Fruit fly (Drosophila melanogaster) whole organism, embryonic: ENCODE results near the gene Fst.

Source experiments
- B-H2 ChIP-seq: fragments of 200-800 bp; sonication (Bioruptor generic); optimal IDR thresholded peaks from 2 replicates; lab custom pipeline; 2018; ENCODE audit warnings: missing biosample characterization, mild to moderate bottlenecking, missing genetic modification characterization
- CG10462 ChIP-seq: fragments of 200-800 bp; sonication (Bioruptor generic); optimal IDR thresholded peaks from 2 replicates; lab custom pipeline; 2016; ENCODE audit warnings: missing biosample characterization, missing genetic modification characterization
- CG12071 ChIP-seq: fragments of 200-800 bp; sonication (Bioruptor generic); optimal IDR thresholded peaks from 3 replicates; lab custom pipeline; 2018; ENCODE audit warnings: missing biosample characterization, mild to moderate bottlenecking, missing genetic modification characterization
- CG13296 ChIP-seq: fragments of 200-800 bp; sonication (Bioruptor generic); optimal IDR thresholded peaks from 3 replicates; lab custom pipeline; 2018; ENCODE audit warnings: missing biosample characterization, mild to moderate bottlenecking, missing genetic modification characterization
- CG13775 ChIP-seq: fragments of 200-800 bp; sonication (Bioruptor generic); optimal IDR thresholded peaks from 3 replicates; lab custom pipeline; 2017; ENCODE audit warnings: missing biosample characterization, mild to moderate bottlenecking, missing genetic modification characterization
- CG14014 ChIP-seq: fragments of 200-800 bp; sonication (Bioruptor generic); IDR thresholded peaks from 2 replicates; pipeline ENCODE4 v1.3.6; 2022; ENCODE audit warnings: missing biosample characterization, missing genetic modification characterization
- CG16863 ChIP-seq: fragments of 200-800 bp; sonication (Bioruptor generic); optimal IDR thresholded peaks from 3 replicates; lab custom pipeline; 2016; ENCODE audit warnings: missing biosample characterization, missing genetic modification characterization
- CG17568 ChIP-seq: fragments of 200-800 bp; sonication (Bioruptor generic); optimal IDR thresholded peaks from 2 replicates; lab custom pipeline; 2018; ENCODE audit warnings: missing biosample characterization, mild to moderate bottlenecking, missing genetic modification characterization, moderate library complexity
- CG18476 ChIP-seq: fragments of 200-800 bp; sonication (Bioruptor generic); optimal IDR thresholded peaks from 2 replicates; lab custom pipeline; 2016; ENCODE audit warnings: missing biosample characterization, mild to moderate bottlenecking, missing genetic modification characterization
- CG2202 ChIP-seq: fragments of 200-800 bp; sonication (Bioruptor generic); optimal IDR thresholded peaks from 2 replicates; lab custom pipeline; 2018; ENCODE audit warnings: missing biosample characterization, mild to moderate bottlenecking, missing genetic modification characterization
- CG2678 ChIP-seq: fragments of 200-800 bp; sonication (Bioruptor generic); optimal IDR thresholded peaks from 3 replicates; lab custom pipeline; 2019; ENCODE audit warnings: missing biosample characterization, mild to moderate bottlenecking, missing genetic modification characterization, moderate library complexity
- CG32532 ChIP-seq: fragments of 200-800 bp; sonication (Bioruptor generic); IDR thresholded peaks from 2 replicates; pipeline ENCODE4 v1.3.6; 2022; ENCODE audit warnings: missing biosample characterization, missing genetic modification characterization
- CG33213 ChIP-seq: fragments of 200-800 bp; sonication (Bioruptor generic); optimal IDR thresholded peaks from 3 replicates; lab custom pipeline; 2016; ENCODE audit warnings: missing biosample characterization, missing genetic modification characterization
- CG3407 ChIP-seq: fragments of 200-800 bp; sonication (Bioruptor generic); optimal IDR thresholded peaks from 2 replicates; lab custom pipeline; 2018; ENCODE audit warnings: missing biosample characterization, mild to moderate bottlenecking, missing genetic modification characterization
- CG34376 ChIP-seq: fragments of 200-800 bp; sonication (Bioruptor generic); optimal IDR thresholded peaks from 2 replicates; lab custom pipeline; 2018; ENCODE audit warnings: missing biosample characterization, mild to moderate bottlenecking, missing genetic modification characterization
- CG4328 ChIP-seq: fragments of 200-800 bp; sonication (Bioruptor generic); optimal IDR thresholded peaks from 3 replicates; lab custom pipeline; 2017; ENCODE audit warnings: missing biosample characterization, missing genetic modification reagents, missing genetic modification characterization
- CG4617 ChIP-seq: fragments of 200-800 bp; sonication (Bioruptor generic); optimal IDR thresholded peaks from 3 replicates; lab custom pipeline; 2016; ENCODE audit warnings: missing biosample characterization, missing genetic modification characterization, borderline replicate concordance
- CG6254 ChIP-seq: fragments of 200-800 bp; sonication (Bioruptor generic); optimal IDR thresholded peaks from 3 replicates; lab custom pipeline; 2017; ENCODE audit warnings: mild to moderate bottlenecking, missing biosample characterization, missing genetic modification reagents, missing genetic modification characterization
- CG6689 ChIP-seq: fragments of 200-800 bp; sonication (Bioruptor generic); IDR thresholded peaks from 2 replicates; pipeline ENCODE4 v1.3.6; 2022; ENCODE audit warnings: missing biosample characterization, missing genetic modification characterization
- CG7357 ChIP-seq: fragments of 200-800 bp; sonication (Bioruptor generic); IDR thresholded peaks from 3 replicates; pipeline ENCODE4 v1.3.6; 2022; ENCODE audit warnings: missing biosample characterization, missing genetic modification characterization
- CG7987 ChIP-seq: fragments of 200-800 bp; sonication (Bioruptor generic); optimal IDR thresholded peaks from 2 replicates; lab custom pipeline; 2018; ENCODE audit warnings: missing biosample characterization, mild to moderate bottlenecking, missing genetic modification characterization, moderate library complexity
- CG8281 ChIP-seq: fragments of 200-800 bp; sonication (Bioruptor generic); optimal IDR thresholded peaks from 2 replicates; lab custom pipeline; 2018; ENCODE audit warnings: missing biosample characterization, mild to moderate bottlenecking, missing genetic modification characterization, moderate library complexity
- CG8388 ChIP-seq: fragments of 200-800 bp; sonication (Bioruptor generic); optimal IDR thresholded peaks from 2 replicates; lab custom pipeline; 2019; ENCODE audit warnings: missing biosample characterization, mild to moderate bottlenecking, missing genetic modification characterization, moderate library complexity
- Dek ChIP-seq: fragments of 200-800 bp; sonication (Bioruptor generic); optimal IDR thresholded peaks from 3 replicates; lab custom pipeline; 2019; ENCODE audit warnings: missing biosample characterization, mild to moderate bottlenecking, missing genetic modification characterization, moderate library complexity
- Fer3 ChIP-seq: fragments of 200-800 bp; sonication (Bioruptor generic); optimal IDR thresholded peaks from 2 replicates; lab custom pipeline; 2018; ENCODE audit warnings: missing biosample characterization, mild to moderate bottlenecking, missing genetic modification characterization, moderate library complexity
- H15 ChIP-seq: fragments of 200-800 bp; sonication (Bioruptor generic); IDR thresholded peaks from 3 replicates; pipeline ENCODE4 v1.3.6; 2022; ENCODE audit warnings: missing biosample characterization, missing genetic modification characterization
- Max ChIP-seq: fragments of 200-800 bp; sonication (Bioruptor generic); optimal IDR thresholded peaks from 2 replicates; lab custom pipeline; 2016; ENCODE audit warnings: missing biosample characterization, mild to moderate bottlenecking, missing genetic modification characterization
- Mes4 ChIP-seq: fragments of 200-800 bp; sonication (Bioruptor generic); optimal IDR thresholded peaks from 2 replicates; lab custom pipeline; 2016; ENCODE audit warnings: missing biosample characterization, missing genetic modification characterization
- NFAT ChIP-seq: fragments of 200-800 bp; sonication (Bioruptor generic); IDR thresholded peaks from 2 replicates; pipeline ENCODE4 v1.3.6; 2022; ENCODE audit warnings: missing biosample characterization, missing genetic modification characterization
- Nf-YC ChIP-seq: fragments of 200-800 bp; optimal IDR thresholded peaks from 3 replicates; lab custom pipeline; 2019; ENCODE audit warnings: missing biosample characterization, mild to moderate bottlenecking, missing genetic modification characterization, moderate library complexity
- Rfx ChIP-seq: fragments of 200-800 bp; sonication (Bioruptor generic); IDR thresholded peaks from 2 replicates; pipeline ENCODE4 v1.3.6; 2022; ENCODE audit warnings: missing biosample characterization, missing genetic modification characterization
- Xrp1 ChIP-seq: fragments of 200-800 bp; sonication (Bioruptor generic); IDR thresholded peaks from 2 replicates; pipeline ENCODE4 v1.3.6; 2022; ENCODE audit warnings: missing biosample characterization, missing genetic modification characterization
- az2 ChIP-seq: fragments of 200-800 bp; sonication (Bioruptor generic); optimal IDR thresholded peaks from 3 replicates; lab custom pipeline; 2016; ENCODE audit warnings: missing biosample characterization, missing genetic modification characterization
- bbx ChIP-seq: fragments of 200-800 bp; sonication (Bioruptor generic); IDR thresholded peaks from 2 replicates; pipeline ENCODE4 v1.3.6; 2022; ENCODE audit warnings: missing biosample characterization, missing genetic modification characterization; ENCODE audit not compliant: partially characterized antibody
- cad ChIP-seq: fragments of >200 bp; optimal IDR thresholded peaks from 2 replicates; lab custom pipeline; 2017; ENCODE audit warnings: missing biosample characterization, missing genetic modification characterization
- chinmo ChIP-seq: fragments of 200-800 bp; sonication (Bioruptor generic); IDR thresholded peaks from 4 replicates; pipeline ENCODE4 v1.3.6; 2022; ENCODE audit warnings: missing biosample characterization, missing genetic modification characterization; ENCODE audit not compliant: partially characterized antibody
- cwo ChIP-seq: fragments of 200-800 bp; sonication (Bioruptor generic); optimal IDR thresholded peaks from 3 replicates; lab custom pipeline; 2017; ENCODE audit warnings: missing biosample characterization, missing genetic modification characterization, mild to moderate bottlenecking, moderate library complexity, missing genetic modification reagents
- exex ChIP-seq: fragments of 200-800 bp; sonication (Bioruptor generic); optimal IDR thresholded peaks from 4 replicates; lab custom pipeline; 2018; ENCODE audit warnings: missing biosample characterization, mild to moderate bottlenecking, missing genetic modification characterization, moderate library complexity
- her ChIP-seq: fragments of 200-800 bp; sonication (Bioruptor generic); optimal IDR thresholded peaks from 2 replicates; lab custom pipeline; 2016; ENCODE audit warnings: missing biosample characterization, missing genetic modification characterization
- luna ChIP-seq: fragments of 200-800 bp; sonication (Bioruptor generic); optimal IDR thresholded peaks from 2 replicates; lab custom pipeline; 2016; ENCODE audit warnings: missing biosample characterization, missing genetic modification characterization
- mirr ChIP-seq: fragments of 200-800 bp; sonication (Bioruptor generic); optimal IDR thresholded peaks from 3 replicates; lab custom pipeline; 2018; ENCODE audit warnings: missing biosample characterization, mild to moderate bottlenecking, missing genetic modification characterization
- mld ChIP-seq: fragments of 200-800 bp; sonication (Bioruptor generic); IDR thresholded peaks from 3 replicates; pipeline ENCODE4 v1.3.6; 2022; ENCODE audit warnings: missing biosample characterization, missing genetic modification characterization; ENCODE audit not compliant: partially characterized antibody
- nerfin-1 ChIP-seq: fragments of 200-800 bp; sonication (Bioruptor generic); optimal IDR thresholded peaks from 3 replicates; lab custom pipeline; 2019; ENCODE audit warnings: missing biosample characterization, mild to moderate bottlenecking, missing genetic modification characterization, moderate library complexity
- pan ChIP-seq, 4 experiments: fragments of >200 bp in 3 of 4; fragments of 200-800 bp in 1 of 4; sonication (Bioruptor generic) in 1 of 4; optimal IDR thresholded peaks in 3 of 4; IDR thresholded peaks in 1 of 4; 2 replicates each; pipeline versions ENCODE4 v1.3.6 to Lab custom; 2017 to 2022; ENCODE audit warnings: missing biosample characterization in 2 of 4, missing genetic modification characterization in 2 of 4, mixed read lengths in 1 of 4
- pb ChIP-seq: fragments of 200-800 bp; sonication (Bioruptor generic); optimal IDR thresholded peaks from 3 replicates; lab custom pipeline; 2016; ENCODE audit warnings: missing biosample characterization, missing genetic modification characterization
- pzg ChIP-seq: fragments of 200-800 bp; sonication (Bioruptor generic); optimal IDR thresholded peaks from 3 replicates; lab custom pipeline; 2018; ENCODE audit warnings: missing biosample characterization, mild to moderate bottlenecking, missing genetic modification characterization, moderate library complexity
- sens ChIP-seq: fragments of 200-800 bp; sonication (Bioruptor generic); peaks from one replicate; lab custom pipeline; 2016; ENCODE audit warnings: missing biosample characterization, missing genetic modification characterization
- slou ChIP-seq: fragments of 200-800 bp; sonication (Bioruptor generic); optimal IDR thresholded peaks from 3 replicates; lab custom pipeline; 2016; ENCODE audit warnings: missing biosample characterization, missing genetic modification characterization
- stc ChIP-seq: fragments of 200-800 bp; sonication (Bioruptor generic); IDR thresholded peaks from 2 replicates; pipeline ENCODE4 v1.3.6; 2022; ENCODE audit warnings: missing biosample characterization, missing genetic modification characterization
- sug ChIP-seq: fragments of 200-800 bp; optimal IDR thresholded peaks from 2 replicates; lab custom pipeline; 2019; ENCODE audit warnings: missing biosample characterization, mild to moderate bottlenecking, missing genetic modification characterization, moderate library complexity
- zf30C ChIP-seq: fragments of 200-800 bp; sonication (Bioruptor generic); optimal IDR thresholded peaks from 3 replicates; lab custom pipeline; 2018; ENCODE audit warnings: missing biosample characterization, mild to moderate bottlenecking, missing genetic modification characterization

The Fst gene

DNA sequence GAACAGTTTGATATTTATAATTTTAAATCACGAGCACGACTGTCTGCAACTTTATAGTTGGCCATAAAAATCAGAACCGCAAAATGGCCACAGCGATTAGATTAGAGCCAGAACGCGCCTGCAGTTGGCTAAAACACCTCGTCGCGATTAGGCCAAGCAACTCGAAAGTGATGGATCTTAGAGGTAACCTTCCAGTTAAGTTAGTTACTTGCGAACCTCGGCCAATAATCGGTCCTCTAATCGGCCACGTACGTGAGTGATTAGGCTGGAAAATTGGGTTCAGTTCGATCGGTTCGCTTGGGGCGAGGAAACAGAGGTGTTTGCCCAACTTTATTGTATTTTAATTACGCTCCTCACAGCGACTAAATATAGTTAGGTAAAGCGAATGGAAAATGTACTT, 25.7 kb downstream of the Fst start:
- TF ChIP-seq exex (tag; lab: Kevin White, UChicago), result peak; percentile 89
- peak; percentile 15 for TF ChIP-seq CG34376
- 0 out of 4 replicates have a peak, but pooled peaks have one; percentile 45 for TF ChIP-seq chinmo (GFP tag; lab: Robert Waterston, UW)
- no peak for TF ChIP-seq CG17568
- peak; percentile 1 for TF ChIP-seq mirr (GFP tag; lab: Kevin White, UChicago)
- no peak for TF ChIP-seq CG13775 (GFP tag; lab: Kevin White, UChicago)
- no peak for TF ChIP-seq CG32532 (GFP tag; lab: Robert Waterston, UW)
- no peak for TF ChIP-seq Mes4 (GFP tag; lab: Kevin White, UChicago)
- TF ChIP-seq CG10462, result no peak
- no peak for TF ChIP-seq CG8388 (GFP tag; lab: Kevin White, UChicago)
- TF ChIP-seq Xrp1 (GFP tag; lab: Robert Waterston, UW), result no peak
- TF ChIP-seq Rfx (GFP tag; lab: Robert Waterston, UW), result no peak
- no peak for TF ChIP-seq bbx (GFP tag; lab: Robert Waterston, UW)
- TF ChIP-seq sens (GFP tag; lab: Kevin White, UChicago), result no peak
- TF ChIP-seq CG12071, result peak; percentile 6
- no peak for TF ChIP-seq CG6254 (GFP tag; lab: Kevin White, UChicago)
- TF ChIP-seq CG6689, result no peak
- no peak for TF ChIP-seq CG4328 (GFP tag; lab: Kevin White, UChicago)
- TF ChIP-seq CG8281 (tag; lab: Kevin White, UChicago), result no peak
- TF ChIP-seq CG13296, result peak; percentile 43
- no peak for TF ChIP-seq CG2202 (tag; lab: Kevin White, UChicago)
- TF ChIP-seq cwo, result peak; percentile 11
- no peak for TF ChIP-seq zf30C (GFP tag; lab: Kevin White, UChicago)
- peak; percentile 56 for TF ChIP-seq sug (tag; lab: Kevin White, UChicago)
- TF ChIP-seq az2 (GFP tag; lab: Kevin White, UChicago), result no peak
- peak; percentile 23 for TF ChIP-seq Nf-YC
- no peak for TF ChIP-seq cad (GFP tag; lab: Kevin White, UChicago)
- no peak for TF ChIP-seq CG33213 (GFP tag; lab: Kevin White, UChicago)
- peak; percentile 6 for TF ChIP-seq CG2678 (tag; lab: Kevin White, UChicago)
- TF ChIP-seq her (GFP tag; lab: Kevin White, UChicago), result no peak

DNA sequence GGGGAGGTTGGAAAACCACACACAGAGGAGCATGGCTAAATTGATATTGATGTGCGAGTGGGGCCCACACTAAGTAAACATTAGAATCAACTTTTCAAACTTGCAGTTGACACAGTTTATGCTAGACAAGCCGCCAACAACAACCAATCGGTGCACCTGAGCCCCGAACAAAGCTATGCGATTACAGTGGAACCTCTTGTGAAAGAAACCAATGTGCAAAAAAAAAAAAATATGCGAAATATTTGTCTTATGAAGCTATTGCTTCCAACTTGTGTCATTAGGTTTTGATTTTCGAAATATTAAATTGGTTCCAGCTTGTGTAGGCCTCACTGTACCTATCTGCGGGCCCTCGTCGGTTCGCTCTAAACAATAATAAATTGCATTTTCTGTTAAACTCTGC, 27.6 kb downstream of the Fst start:
- TF ChIP-seq Dek, result peak; percentile 28
- TF ChIP-seq pb (GFP tag; lab: Kevin White, UChicago), result peak; percentile 42
- TF ChIP-seq stc (GFP tag; lab: Robert Waterston, UW), result peak; percentile 77
- no peak for TF ChIP-seq B-H2 (GFP tag; lab: Kevin White, UChicago)
- TF ChIP-seq CG14014 (GFP tag; lab: Robert Waterston, UW), result peak; percentile 77
- TF ChIP-seq CG3407 (GFP tag; lab: Kevin White, UChicago), result peak; percentile 61
- peak; percentile 60 for TF ChIP-seq Fer3
- peak; percentile 79 for TF ChIP-seq H15 (GFP tag; lab: Robert Waterston, UW)
- TF ChIP-seq pzg (GFP tag; lab: Kevin White, UChicago), result no peak
- TF ChIP-seq nerfin-1 (tag; lab: Kevin White, UChicago), result peak; percentile 51
- peak; percentile 13 for TF ChIP-seq CG4617 (GFP tag; lab: Kevin White, UChicago)
- TF ChIP-seq pan (optimal IDR thresholded peaks at IDR 0.05; lab: Kevin White, UChicago), result no peak
- TF ChIP-seq pan (GFP tag; optimal IDR thresholded peaks at IDR 0.05 in 1 of 2, IDR thresholded peaks at IDR 0.05 in 1 of 2), result peak in 1 of 2 experiments; percentile 86
- TF ChIP-seq Max, result peak; percentile 29
- peak; percentile 46 for TF ChIP-seq CG18476 (GFP tag; lab: Kevin White, UChicago)
- peak; percentile 53 for TF ChIP-seq NFAT
- TF ChIP-seq CG7357 (GFP tag; lab: Robert Waterston, UW), result peak; percentile 57; the same call in 1 of the 3 replicates
- peak; percentile 10 for TF ChIP-seq slou (GFP tag; lab: Kevin White, UChicago)
- TF ChIP-seq CG16863 (GFP tag; lab: Kevin White, UChicago), result peak; percentile 68
- no peak for TF ChIP-seq CG7987
- no peak for TF ChIP-seq luna (GFP tag; lab: Kevin White, UChicago)
- no peak for TF ChIP-seq mld (GFP tag; lab: Robert Waterston, UW)
